Worm (Caenorhabditis elegans) whole organism, young adult: ENCODE results near the gene ubh-2.

ENCODE experiments used
- B0035.1 ChIP-seq: sonication (generic microtip); optimal IDR thresholded peaks from 2 replicates; lab custom pipeline; 2016; ENCODE audit warnings: missing genetic modification characterization, mild to moderate bottlenecking, missing compliant biosample characterization, missing genotype, missing genetic modification reagents
- efl-1 ChIP-seq: fragments of 150-350 bp; optimal IDR thresholded peaks from 2 replicates; lab custom pipeline; 2014; ENCODE audit warnings: missing biosample characterization, missing genetic modification reagents, missing genetic modification characterization
- unc-62 ChIP-seq: fragments of 150-350 bp; optimal IDR thresholded peaks from 2 replicates; lab custom pipeline; 2014; ENCODE audit warnings: missing biosample characterization, missing genetic modification reagents, missing genetic modification characterization
- ztf-28 ChIP-seq: fragments of 200-800 bp; sonication (Bioruptor generic); IDR thresholded peaks from 2 replicates; pipeline ENCODE4 v1.3.6; 2022; ENCODE audit warnings: missing genetic modification reagents, missing genetic modification characterization, missing compliant biosample characterization

- TF ChIP-seq B0035.1, result no peak
- no peak for TF ChIP-seq unc-62 (GFP tag; lab: Kevin White, UChicago)
- TF ChIP-seq ztf-28 (GFP tag; lab: Robert Waterston, UW), result no peak
- no peak for TF ChIP-seq efl-1 (GFP tag; lab: Kevin White, UChicago)
Measured at ce11 chrV:6508703-6509102, 914 bp downstream of the ubh-2 start, which contains the start of gene ubh-3.
